Worm (Caenorhabditis elegans) whole organism, mixed stage, embryonic: ENCODE measurements around the gene bbs-4.

Experiments used
- drap-1 ChIP-seq: fragments of 200-800 bp; sonication (Bioruptor generic); optimal IDR thresholded peaks from 3 replicates; lab custom pipeline; 2018; ENCODE audit warnings: mild to moderate bottlenecking, missing genetic modification characterization, missing compliant biosample characterization
- elt-1 ChIP-seq: sonication (generic microtip); optimal IDR thresholded peaks from 2 replicates; lab custom pipeline; 2017; ENCODE audit warnings: missing genetic modification characterization, mild to moderate bottlenecking, missing compliant biosample characterization, antibody characterized with exemption, moderate library complexity, borderline replicate concordance; ENCODE audit not compliant: insufficient read depth
- lin-13 ChIP-seq: fragments of 150-350 bp; optimal IDR thresholded peaks from 2 replicates; lab custom pipeline; 2014; ENCODE audit warnings: missing biosample characterization, missing genetic modification characterization
- lsy-2 ChIP-seq: fragments of 150-350 bp; optimal IDR thresholded peaks from 2 replicates; lab custom pipeline; 2014; ENCODE audit warnings: missing biosample characterization, missing genetic modification characterization
- nhr-28 ChIP-seq: fragments of 150-350 bp; optimal IDR thresholded peaks from 2 replicates; lab custom pipeline; 2014; ENCODE audit warnings: missing biosample characterization, missing genetic modification characterization
- pha-4 ChIP-seq: fragments of 150-350 bp; optimal IDR thresholded peaks from 2 replicates; lab custom pipeline; 2018; ENCODE audit warnings: missing biosample characterization, missing genetic modification reagents, missing genetic modification characterization
- snpc-4 ChIP-seq: fragments of 150-350 bp; optimal IDR thresholded peaks from 2 replicates; lab custom pipeline; 2014; ENCODE audit warnings: missing biosample characterization, missing genetic modification characterization

DNA sequence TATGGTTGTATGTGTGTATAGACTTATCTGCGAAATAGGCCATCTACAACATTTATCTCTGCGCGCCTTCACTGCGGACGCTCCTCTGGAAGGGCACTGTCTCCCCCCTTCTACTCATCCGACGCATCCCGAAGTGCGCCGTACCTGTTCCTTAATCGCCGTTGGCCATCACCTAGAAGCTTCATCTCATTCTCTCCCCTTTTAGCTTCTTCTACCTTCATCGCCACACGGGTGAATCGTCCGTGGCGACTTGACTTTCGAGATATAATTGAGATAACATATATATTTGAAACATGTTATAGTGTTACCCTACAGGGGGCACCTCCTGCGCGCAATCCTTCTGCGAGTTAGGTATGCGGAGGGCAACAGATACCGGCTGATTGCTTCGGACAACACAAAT lies 30.1 kb upstream of the bbs-4 start:
- TF ChIP-seq pha-4 (no peak), snpc-4 (tag; lab: Kevin White, UChicago) (no peak), drap-1 (GFP tag; lab: Kevin White, UChicago) (no peak), lsy-2 (no peak), elt-1 (tag; lab: Kevin White, UChicago) (peak; percentile 58), lin-13 (tag; lab: Kevin White, UChicago) (no peak), nhr-28 (tag; lab: Kevin White, UChicago) (no peak)
